Fruit fly (Drosophila melanogaster): ENCODE data around the gene CG9967.
A peak's percentile ranks its signal among the peaks of the same experiment; 100 is the strongest.

Gene CG9967

dm6 chr2L:2373818-2374746, 16.9 kb upstream of the CG9967 start, which contains the start of the genes CG3609 and CG15390 (continued):
- peak; percentile 85 for TF ChIP-seq CG34422 (GFP tag; IDR thresholded peaks at IDR 0.05)
- TF ChIP-seq CG4617 (GFP tag; optimal IDR thresholded peaks at IDR 0.05; ENCODE audit: borderline replicate concordance), result peak; percentile 85
- peak; percentile 68 for TF ChIP-seq CG9215 (GFP tag; IDR thresholded peaks at IDR 0.05)
- TF ChIP-seq CG30431 (GFP tag; optimal IDR thresholded peaks at IDR 0.05), result peak; percentile 14
- peak; percentile 51; the same call in 1 of the 2 replicates for TF ChIP-seq CG5953 (GFP tag; IDR thresholded peaks at IDR 0.05)
- peak; percentile 23 for TF ChIP-seq tio (GFP tag; optimal IDR thresholded peaks at IDR 0.05)
- TF ChIP-seq CG6683 (GFP tag; optimal IDR thresholded peaks at IDR 0.05), result peak; percentile 1
- TF ChIP-seq insv (GFP tag; optimal IDR thresholded peaks at IDR 0.05), result peak in 1 of 2 experiments; percentile 41
- TF ChIP-seq dm (GFP tag; optimal IDR thresholded peaks at IDR 0.05), result peak; percentile 95
- TF ChIP-seq ato (GFP tag; IDR thresholded peaks at IDR 0.05; ENCODE audit: partially characterized antibody), result no peak
- peak; percentile 30 for TF ChIP-seq gfzf (GFP tag; optimal IDR thresholded peaks at IDR 0.05)
- peak; percentile 22 for TF ChIP-seq CG12104 (GFP tag; optimal IDR thresholded peaks at IDR 0.05)
- peak; percentile 62 for TF ChIP-seq YL-1 (GFP tag; optimal IDR thresholded peaks at IDR 0.05)
- TF ChIP-seq Hr3 (GFP tag; optimal IDR thresholded peaks at IDR 0.05), result peak; percentile 44
- TF ChIP-seq fd102C (GFP tag; optimal IDR thresholded peaks at IDR 0.05), result no peak
- no peak for TF ChIP-seq vnd (GFP tag; IDR thresholded peaks at IDR 0.05; ENCODE audit: partially characterized antibody)
- peak; percentile 59 for TF ChIP-seq CG3065 (GFP tag; optimal IDR thresholded peaks at IDR 0.05)
- TF ChIP-seq CG17385 (GFP tag; optimal IDR thresholded peaks at IDR 0.05), result peak; percentile 99
- TF ChIP-seq esg (GFP tag; conservative IDR thresholded peaks at IDR 0.05), result peak; percentile 59; the same call in 1 of the 2 replicates
- peak; percentile 58 for TF ChIP-seq Sox100B (GFP tag; optimal IDR thresholded peaks at IDR 0.05)
- no peak for TF ChIP-seq fd64A (GFP tag; optimal IDR thresholded peaks at IDR 0.05)
- peak; percentile 40 for TF ChIP-seq BEAF-32 (GFP tag; optimal IDR thresholded peaks at IDR 0.05)
- TF ChIP-seq ems (GFP tag; optimal IDR thresholded peaks at IDR 0.05), result peak; percentile 91
- peak; percentile 12 for TF ChIP-seq psq (GFP tag; optimal IDR thresholded peaks at IDR 0.05)
- TF ChIP-seq CG33557 (GFP tag; optimal IDR thresholded peaks at IDR 0.05), result peak; percentile 21
- peak; percentile 88 for TF ChIP-seq CG34376 (GFP tag; optimal IDR thresholded peaks at IDR 0.05)
- peak; percentile 40; the same call in 1 of the 2 replicates for TF ChIP-seq bbx (GFP tag; IDR thresholded peaks at IDR 0.05; ENCODE audit: partially characterized antibody)
- TF ChIP-seq CG8290 (GFP tag; optimal IDR thresholded peaks at IDR 0.05), result peak; percentile 78
- TF ChIP-seq CG8290 (tag; optimal IDR thresholded peaks at IDR 0.05), result peak; percentile 8 to 99
- peak in 1 of 3 experiments; percentile 46 for TF ChIP-seq lola (GFP tag; optimal IDR thresholded peaks at IDR 0.05)
- TF ChIP-seq pfk (GFP tag; optimal IDR thresholded peaks at IDR 0.05), result peak; percentile 41
- TF ChIP-seq Dp (GFP tag; optimal IDR thresholded peaks at IDR 0.05), result peak; percentile 25
- TF ChIP-seq lmd (GFP tag; IDR thresholded peaks at IDR 0.05), result peak; percentile 73
- peak; percentile 89 for TF ChIP-seq sob (GFP tag; IDR thresholded peaks at IDR 0.05)
- peak; percentile 69 for TF ChIP-seq wek (GFP tag; optimal IDR thresholded peaks at IDR 0.05)
- TF ChIP-seq CG4424 (GFP tag; optimal IDR thresholded peaks at IDR 0.05), result peak; percentile 56
- TF ChIP-seq ham (GFP tag; IDR thresholded peaks at IDR 0.05), result no peak; the same call in 1 of the 2 replicates
- TF ChIP-seq CG2678 (tag; optimal IDR thresholded peaks at IDR 0.05), result peak; percentile 66
- TF ChIP-seq Bteb2 (GFP tag; optimal IDR thresholded peaks at IDR 0.05), result peak; percentile 87
- peak; percentile 57 for TF ChIP-seq CG13287 (GFP tag; IDR thresholded peaks at IDR 0.05; ENCODE audit: partially characterized antibody)
- TF ChIP-seq CG3407 (GFP tag; optimal IDR thresholded peaks at IDR 0.05), result peak; percentile 41
- peak; percentile 82 for TF ChIP-seq tin (GFP tag; optimal IDR thresholded peaks at IDR 0.05)
- no peak for TF ChIP-seq jigr1 (GFP tag; IDR thresholded peaks at IDR 0.05)
- TF ChIP-seq zfh2 (GFP tag; optimal IDR thresholded peaks at IDR 0.05), result peak; percentile 94
- no peak for TF ChIP-seq CG15011 (GFP tag; optimal IDR thresholded peaks at IDR 0.05)
- peak; percentile 91 for TF ChIP-seq pho (GFP tag; optimal IDR thresholded peaks at IDR 0.05)
- peak; percentile 48 for TF ChIP-seq ftz-f1 (GFP tag; optimal IDR thresholded peaks at IDR 0.05)
- peak; percentile 66 for TF ChIP-seq B-H1 (GFP tag; IDR thresholded peaks at IDR 0.05)
